Worm (Caenorhabditis elegans): ENCODE measurements around the gene gcc-2.

ce11 chrIII:9747133-9747532, 14.8 kb downstream of the gcc-2 start, which contains the start of the genes iff-1 and cdk-1:
- TF ChIP-seq pag-3 (tag; optimal IDR thresholded peaks at IDR 0.05; ENCODE audit: borderline replicate concordance) (no peak), ref-2 (tag; optimal IDR thresholded peaks at IDR 0.05) (no peak), ama-1 (optimal IDR thresholded peaks at IDR 0.05) (no peak), eyg-1 (tag; optimal IDR thresholded peaks at IDR 0.05) (no peak)
